Fruit fly (Drosophila melanogaster): ENCODE results near the gene Pde9.

- no peak for TF ChIP-seq dmrt93B (GFP tag; optimal IDR thresholded peaks at IDR 0.05)
- no peak for TF ChIP-seq usp (GFP tag; optimal IDR thresholded peaks at IDR 0.05)
Measured at dm6 chrX:12939021-12939420, 41.9 kb upstream of the Pde9 start.
